Fruit fly (Drosophila melanogaster): ENCODE data around the gene ncd.

dm6 chr3R:29756153-29756552 is 50.8 kb downstream of the ncd start:
- TF ChIP-seq rgr (GFP tag; optimal IDR thresholded peaks at IDR 0.05) (no peak), dl (GFP tag; optimal IDR thresholded peaks at IDR 0.05; ENCODE audit: insufficient read depth in 1 of 2, partially characterized antibody in 2 of 2) (no peak), GATAd (GFP tag; optimal IDR thresholded peaks at IDR 0.05) (no peak), fru (GFP tag; optimal IDR thresholded peaks at IDR 0.05) (no peak), usp (GFP tag; optimal IDR thresholded peaks at IDR 0.05) (no peak), CG32264 (GFP tag; optimal IDR thresholded peaks at IDR 0.05) (no peak), sv (GFP tag; optimal IDR thresholded peaks at IDR 0.05) (no peak)

Data from whole organism, wandering third instar larva.